Fruit fly (Drosophila melanogaster): ENCODE results near the gene Ipp.

DNA sequence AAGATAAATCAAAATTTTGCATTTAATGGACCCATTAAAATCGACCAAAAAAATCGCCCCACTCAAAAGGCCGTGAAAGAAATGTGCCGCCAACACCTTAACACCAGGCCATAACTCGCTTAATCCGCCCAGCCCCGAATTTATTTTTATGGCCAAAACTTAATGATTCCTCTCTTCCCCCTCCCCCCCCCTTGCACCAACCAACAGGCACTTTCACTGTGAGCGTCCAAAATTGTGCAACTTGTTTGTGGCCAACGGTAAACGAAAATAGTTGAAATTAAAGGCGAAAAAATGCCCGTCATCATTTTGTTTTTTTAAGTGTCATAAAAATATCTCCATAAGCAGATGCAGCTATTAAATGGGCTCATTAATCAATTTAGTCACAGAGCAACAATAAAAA lies 12.5 kb upstream of the Ipp start:
- TF ChIP-seq CG8478 (optimal IDR thresholded peaks at IDR 0.05) (no peak), psq (optimal IDR thresholded peaks at IDR 0.05) (no peak)
